Fruit fly (Drosophila melanogaster): ENCODE data around the gene CG10237.

CG10237 gene

DNA sequence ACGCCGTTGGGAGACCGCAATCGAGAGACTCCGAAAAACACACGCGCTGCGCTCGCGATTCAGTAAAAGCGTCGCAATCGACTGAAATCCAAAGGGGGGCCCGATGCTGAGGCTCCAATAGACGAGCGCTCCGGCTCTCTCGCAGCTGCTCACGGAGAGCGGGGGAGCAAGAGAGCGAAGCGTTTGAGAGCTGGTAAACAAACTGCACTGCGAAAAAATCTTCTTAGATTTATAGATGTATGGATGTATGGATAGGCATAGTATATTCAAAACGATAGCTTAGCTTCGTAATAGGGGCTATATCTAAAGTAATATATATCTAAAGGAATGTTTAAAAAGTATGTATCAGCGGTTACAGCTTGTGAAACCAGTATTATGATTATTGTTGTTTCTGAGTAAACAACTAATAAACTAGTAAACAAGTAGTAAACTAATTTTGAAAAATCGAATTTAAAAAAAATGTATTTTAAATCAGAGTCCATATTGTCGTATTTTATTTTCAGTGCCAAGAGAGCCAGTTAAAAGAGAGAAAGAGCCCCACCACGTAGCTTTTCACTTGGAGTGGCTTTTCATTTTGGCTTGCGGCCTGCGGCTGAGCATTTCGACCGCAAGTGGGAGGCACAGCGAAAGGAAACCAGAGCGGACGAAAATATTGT is 18.9 kb downstream of the CG10237 start, which contains the start of the genes Alp12 and CG13085 (continued):
- TF ChIP-seq CG11696 (GFP tag; IDR thresholded peaks at IDR 0.05) (peak; percentile 81; the same call in 1 of the 2 replicates), CG15269 (tag; optimal IDR thresholded peaks at IDR 0.05) (peak; percentile 99), sim (GFP tag; IDR thresholded peaks at IDR 0.05) (peak; percentile 75), lov (optimal IDR thresholded peaks at IDR 0.05) (no peak), lov (GFP tag; IDR thresholded peaks at IDR 0.05) (peak; percentile 79; the same call in 2 of the 3 replicates), slou (GFP tag; optimal IDR thresholded peaks at IDR 0.05) (peak; percentile 94), bab2 (GFP tag; optimal IDR thresholded peaks at IDR 0.05) (peak; percentile 94), CG3838 (GFP tag; optimal IDR thresholded peaks at IDR 0.05) (peak; percentile 90), jigr1 (GFP tag; IDR thresholded peaks at IDR 0.05) (peak; percentile 96), croc (GFP tag; conservative IDR thresholded peaks at IDR 0.05) (peak; percentile 96), CG12391 (tag; optimal IDR thresholded peaks at IDR 0.05) (peak; percentile 99), Med (GFP tag) (peak; percentile 97), zfh1 (GFP tag; IDR thresholded peaks at IDR 0.05) (peak; percentile 91), Optix (GFP tag; IDR thresholded peaks at IDR 0.05) (peak; percentile 73; the same call in 2 of the 3 replicates), gt (GFP tag; IDR thresholded peaks at IDR 0.05) (peak; percentile 90), Camta (GFP tag; optimal IDR thresholded peaks at IDR 0.05) (peak; percentile 96), Antp (GFP tag; optimal IDR thresholded peaks at IDR 0.05) (peak; percentile 90), Awh (GFP tag; IDR thresholded peaks at IDR 0.05) (peak; percentile 91; the same call in 1 of the 2 replicates), ATbp (GFP tag; optimal IDR thresholded peaks at IDR 0.05) (peak; percentile 97), CG10654 (GFP tag; optimal IDR thresholded peaks at IDR 0.05) (peak; percentile 93), Neu2 (GFP tag; optimal IDR thresholded peaks at IDR 0.05; ENCODE audit: borderline replicate concordance) (peak; percentile 42), GATAe (GFP tag; conservative IDR thresholded peaks at IDR 0.05) (peak; percentile 86), Ets65A (GFP tag) (peak; percentile 98), insv (GFP tag; optimal IDR thresholded peaks at IDR 0.05) (peak; percentile 54 to 84), Kr (GFP tag; optimal IDR thresholded peaks at IDR 0.05) (no peak), sens-2 (GFP tag; IDR thresholded peaks at IDR 0.05) (peak; percentile 77), tio (GFP tag; optimal IDR thresholded peaks at IDR 0.05) (peak; percentile 98), CG7987 (GFP tag; optimal IDR thresholded peaks at IDR 0.05) (peak; percentile 84), Deaf1 (tag; optimal IDR thresholded peaks at IDR 0.05) (peak; percentile 89), CG2120 (GFP tag; optimal IDR thresholded peaks at IDR 0.05) (peak; percentile 98), CG16779 (GFP tag; IDR thresholded peaks at IDR 0.05) (peak; percentile 51; the same call in 1 of the 2 replicates), CG12659 (GFP tag; optimal IDR thresholded peaks at IDR 0.05) (peak; percentile 100), wdn (GFP tag; IDR thresholded peaks at IDR 0.05) (peak; percentile 93), CG31224 (GFP tag; IDR thresholded peaks at IDR 0.05) (peak; percentile 92), ash1 (GFP tag; optimal IDR thresholded peaks at IDR 0.05) (no peak), Abd-B (GFP tag; optimal IDR thresholded peaks at IDR 0.05) (peak; percentile 94), CG16815 (GFP tag; optimal IDR thresholded peaks at IDR 0.05) (peak; percentile 93), CG10462 (GFP tag; optimal IDR thresholded peaks at IDR 0.05) (peak; percentile 96), CG10147 (GFP tag; optimal IDR thresholded peaks at IDR 0.05) (peak; percentile 98), CG4854 (GFP tag; optimal IDR thresholded peaks at IDR 0.05) (peak; percentile 91), pita (GFP tag; optimal IDR thresholded peaks at IDR 0.05) (no peak), ato (GFP tag; IDR thresholded peaks at IDR 0.05; ENCODE audit: partially characterized antibody) (no peak), hbn (GFP tag; IDR thresholded peaks at IDR 0.05; ENCODE audit: partially characterized antibody) (no peak), CG13624 (GFP tag; optimal IDR thresholded peaks at IDR 0.05) (peak; percentile 96), aop (GFP tag; IDR thresholded peaks at IDR 0.05) (peak; percentile 36), fd64A (GFP tag; optimal IDR thresholded peaks at IDR 0.05) (peak; percentile 93), CG32772 (GFP tag; IDR thresholded peaks at IDR 0.05) (peak; percentile 95), fu2 (GFP tag; optimal IDR thresholded peaks at IDR 0.05) (peak; percentile 92), so (GFP tag; IDR thresholded peaks at IDR 0.05) (peak; percentile 98), sima (GFP tag; optimal IDR thresholded peaks at IDR 0.05) (peak; percentile 81), stc (GFP tag; IDR thresholded peaks at IDR 0.05) (peak; percentile 96)
